Worm (Caenorhabditis elegans): ENCODE measurements around the gene fdgt-2.

fdgt-2 gene

DNA sequence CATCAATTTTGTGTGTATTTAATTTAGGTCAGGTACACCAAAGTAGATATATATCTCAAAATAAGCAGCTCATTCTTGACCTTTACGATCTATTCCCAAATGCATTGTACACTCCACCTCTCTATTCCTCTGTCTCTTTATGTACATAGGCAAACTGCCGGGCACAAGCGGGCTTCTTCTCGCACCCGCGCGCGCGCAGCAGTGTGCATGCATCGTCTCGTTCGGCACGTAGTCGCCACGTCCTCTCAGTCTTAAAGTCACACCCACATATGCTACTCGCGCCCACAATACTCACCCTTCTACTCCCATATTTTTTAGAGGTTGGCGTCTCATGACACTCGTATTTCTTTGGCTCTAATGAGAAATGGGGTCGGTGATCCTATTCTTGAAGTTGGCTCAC lies 34.0 kb downstream of the fdgt-2 start:
- TF ChIP-seq elt-3 (tag; optimal IDR thresholded peaks at IDR 0.05) (no peak), zag-1 (tag; optimal IDR thresholded peaks at IDR 0.05) (no peak), nfya-1 (tag; optimal IDR thresholded peaks at IDR 0.05; ENCODE audit: insufficient read depth) (no peak), hmg-11 (tag; optimal IDR thresholded peaks at IDR 0.05) (no peak), lin-39 (tag; optimal IDR thresholded peaks at IDR 0.05) (peak; percentile 90), nhr-237 (tag; optimal IDR thresholded peaks at IDR 0.05) (no peak), ceh-28 (tag; optimal IDR thresholded peaks at IDR 0.05) (no peak), unc-62 (GFP tag; optimal IDR thresholded peaks at IDR 0.05) (no peak), aly-2 (tag; optimal IDR thresholded peaks at IDR 0.05) (no peak), ama-1 (optimal IDR thresholded peaks at IDR 0.05) (no peak), lsy-12 (tag; optimal IDR thresholded peaks at IDR 0.05) (no peak), egl-5 (tag; optimal IDR thresholded peaks at IDR 0.05) (no peak), pha-4 (tag; optimal IDR thresholded peaks at IDR 0.05) (peak; percentile 73), ceh-16 (tag; optimal IDR thresholded peaks at IDR 0.05) (no peak), ceh-9 (tag; optimal IDR thresholded peaks at IDR 0.05) (no peak), nhr-23 (tag; optimal IDR thresholded peaks at IDR 0.05) (no peak), nhr-28 (tag; optimal IDR thresholded peaks at IDR 0.05) (no peak)

DNA sequence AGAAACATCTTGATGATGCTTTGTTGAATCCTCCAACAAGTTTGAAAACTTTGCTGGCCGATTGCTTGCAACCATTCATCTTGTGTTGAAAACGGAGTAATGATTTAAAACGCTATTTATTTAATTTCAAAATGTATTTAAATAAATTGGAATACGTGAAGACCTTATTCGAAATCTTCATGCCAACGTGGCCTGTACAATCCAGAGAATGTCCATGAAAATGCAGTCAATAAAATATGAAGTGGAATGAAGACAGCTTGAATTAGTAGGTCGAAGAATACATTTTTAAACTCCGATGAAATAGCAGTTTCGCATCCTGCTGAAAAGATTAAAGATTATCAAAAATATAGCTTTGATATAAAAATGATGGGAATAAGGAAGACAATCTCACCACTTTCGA lies 37.1 kb downstream of the fdgt-2 start, which contains the start of gene F22B5.5:
Gene F22B5.5 (minus strand): TSS at position 101 of the 400 bp plus-strand sequence.
- TF ChIP-seq nhr-67 (tag; optimal IDR thresholded peaks at IDR 0.05) (no peak), nhr-11 (tag; optimal IDR thresholded peaks at IDR 0.05) (no peak), unc-39 (tag; optimal IDR thresholded peaks at IDR 0.05) (no peak), nhr-77 (tag; optimal IDR thresholded peaks at IDR 0.05) (no peak), aly-2 (tag; optimal IDR thresholded peaks at IDR 0.05) (no peak), fos-1 (tag; optimal IDR thresholded peaks at IDR 0.05) (no peak), ZK546.5 (tag; optimal IDR thresholded peaks at IDR 0.05) (no peak), mml-1 (tag; optimal IDR thresholded peaks at IDR 0.05) (no peak), nhr-43 (tag; optimal IDR thresholded peaks at IDR 0.05; ENCODE audit: poor library complexity, severe bottlenecking) (no peak), pha-4 (tag; optimal IDR thresholded peaks at IDR 0.05) (no peak), fkh-10 (GFP tag; optimal IDR thresholded peaks at IDR 0.05) (no peak), R02D3.7 (tag; optimal IDR thresholded peaks at IDR 0.05) (no peak), ceh-9 (tag; optimal IDR thresholded peaks at IDR 0.05) (no peak), jun-1 (tag; optimal IDR thresholded peaks at IDR 0.05) (no peak), ztf-4 (tag; optimal IDR thresholded peaks at IDR 0.05) (no peak), nhr-237 (tag; optimal IDR thresholded peaks at IDR 0.05) (no peak), elt-1 (tag; optimal IDR thresholded peaks at IDR 0.05) (no peak), zag-1 (tag; optimal IDR thresholded peaks at IDR 0.05) (no peak), pqm-1 (tag; optimal IDR thresholded peaks at IDR 0.05) (no peak)

DNA sequence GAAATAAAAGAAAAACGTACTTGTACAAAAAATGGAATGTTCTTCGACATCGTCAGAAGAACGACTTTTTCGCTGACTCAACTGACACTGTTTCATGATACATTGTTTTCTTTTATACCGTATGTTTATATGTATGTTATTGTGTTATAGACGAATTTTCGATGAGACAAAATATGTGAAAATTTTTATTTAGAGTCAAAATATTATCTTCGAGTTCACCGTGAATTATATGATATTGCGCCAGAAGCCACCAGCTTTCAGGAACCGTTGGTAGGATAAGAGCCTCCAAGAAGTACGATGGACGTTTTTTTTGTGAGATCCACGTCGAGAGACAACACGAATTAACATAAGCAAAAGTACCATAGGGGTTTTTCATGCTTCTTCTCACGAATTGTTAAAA lies 38.7 kb downstream of the fdgt-2 start, which contains the start of gene F22B5.6:
Gene F22B5.6 (minus strand): TSS at position 101 of the 400 bp plus-strand sequence.
- TF ChIP-seq ZK546.5 (tag; optimal IDR thresholded peaks at IDR 0.05) (no peak), ama-1 (optimal IDR thresholded peaks at IDR 0.05) (no peak), pqm-1 (tag; optimal IDR thresholded peaks at IDR 0.05) (no peak)

DNA sequence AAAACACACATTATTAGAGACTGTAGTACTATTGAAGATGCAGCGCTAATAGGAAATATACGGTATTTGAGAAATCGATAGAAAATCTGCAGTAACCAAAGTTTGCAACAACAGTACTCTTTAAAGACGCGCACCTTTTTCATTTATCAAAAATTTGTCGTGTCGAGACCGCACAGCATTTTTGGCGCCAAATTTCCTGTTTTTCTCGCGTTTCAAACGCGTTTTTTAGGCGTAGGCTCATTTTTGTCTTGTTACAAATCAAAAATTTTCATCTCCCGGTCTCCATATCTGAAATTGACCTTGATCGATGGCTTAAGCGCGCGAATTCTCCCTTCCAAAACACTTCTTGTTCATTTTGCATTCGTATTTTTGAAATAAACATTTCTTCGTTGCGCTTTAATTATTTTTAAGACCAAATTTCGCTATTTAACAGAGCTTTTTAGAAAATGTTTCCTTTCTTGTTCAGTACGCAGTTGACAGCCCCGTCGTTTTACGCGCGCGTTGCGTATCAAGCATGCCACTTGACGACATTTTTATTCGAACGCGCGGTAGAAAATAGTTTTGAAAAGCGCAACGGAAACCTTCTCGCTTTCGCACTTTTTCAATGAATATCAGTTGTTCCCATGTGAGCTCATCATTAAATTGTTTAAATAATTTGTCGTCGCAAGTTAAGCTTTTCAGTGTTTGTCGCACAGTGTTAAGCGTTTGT lies 39.4 kb downstream of the fdgt-2 start:
- TF ChIP-seq tbx-2 (tag; optimal IDR thresholded peaks at IDR 0.05) (no peak), nhr-43 (tag; optimal IDR thresholded peaks at IDR 0.05; ENCODE audit: poor library complexity, severe bottlenecking) (no peak), jun-1 (tag; optimal IDR thresholded peaks at IDR 0.05) (no peak), fkh-2 (tag; optimal IDR thresholded peaks at IDR 0.05) (no peak), nhr-28 (tag; optimal IDR thresholded peaks at IDR 0.05) (no peak), elt-1 (tag; optimal IDR thresholded peaks at IDR 0.05) (no peak), nhr-25 (tag; optimal IDR thresholded peaks at IDR 0.05) (no peak), nhr-67 (tag; optimal IDR thresholded peaks at IDR 0.05) (no peak), skn-1 (tag; optimal IDR thresholded peaks at IDR 0.05) (no peak), lsy-12 (tag; optimal IDR thresholded peaks at IDR 0.05) (no peak), nfya-1 (tag; optimal IDR thresholded peaks at IDR 0.05; ENCODE audit: insufficient read depth) (no peak), eor-1 (tag; optimal IDR thresholded peaks at IDR 0.05) (no peak), egl-27 (tag; optimal IDR thresholded peaks at IDR 0.05) (no peak), hmg-11 (tag; optimal IDR thresholded peaks at IDR 0.05) (no peak), nhr-23 (tag; optimal IDR thresholded peaks at IDR 0.05) (no peak), R02D3.7 (tag; optimal IDR thresholded peaks at IDR 0.05) (no peak), unc-39 (tag; optimal IDR thresholded peaks at IDR 0.05) (no peak)

All from whole organism, L3 larva.